Worm (Caenorhabditis elegans) whole organism, mixed stage, embryonic: ENCODE data around the gene lgc-4.

ENCODE experiments used
- M03D4.4 ChIP-seq: sonication (generic microtip); optimal IDR thresholded peaks from 2 replicates; lab custom pipeline; 2017; ENCODE audit warnings: mild to moderate bottlenecking, missing genetic modification characterization, missing compliant biosample characterization
- bed-3 ChIP-seq: fragments of 200-800 bp; sonication (Bioruptor generic); optimal IDR thresholded peaks from 3 replicates; lab custom pipeline; 2018; ENCODE audit warnings: mild to moderate bottlenecking, missing genetic modification characterization, moderate library complexity, missing compliant biosample characterization
- blmp-1 ChIP-seq: fragments of 150-350 bp; optimal IDR thresholded peaks from 2 replicates; lab custom pipeline; 2014; ENCODE audit warnings: missing biosample characterization, missing genetic modification characterization
- ceh-39 ChIP-seq: fragments of 150-350 bp; optimal IDR thresholded peaks from 2 replicates; lab custom pipeline; 2014; ENCODE audit warnings: missing biosample characterization, missing genetic modification characterization
- ceh-43 ChIP-seq: fragments of 200-800 bp; sonication (Bioruptor generic); optimal IDR thresholded peaks from 2 replicates; lab custom pipeline; 2018; ENCODE audit warnings: mild to moderate bottlenecking, missing genetic modification characterization, moderate library complexity, missing compliant biosample characterization
- ceh-83 ChIP-seq: fragments of 200-800 bp; sonication (Bioruptor generic); optimal IDR thresholded peaks from 2 replicates; lab custom pipeline; 2018; ENCODE audit warnings: mild to moderate bottlenecking, missing genetic modification characterization, missing compliant biosample characterization
- ces-1 ChIP-seq: fragments of 150-350 bp; optimal IDR thresholded peaks from 2 replicates; lab custom pipeline; 2014; ENCODE audit warnings: missing biosample characterization, missing genetic modification reagents, missing genetic modification characterization
- cnd-1 ChIP-seq: fragments of 200-800 bp; sonication (Bioruptor generic); optimal IDR thresholded peaks from 2 replicates; lab custom pipeline; 2018; ENCODE audit warnings: mild to moderate bottlenecking, missing genetic modification characterization, missing compliant biosample characterization
- drap-1 ChIP-seq: fragments of 200-800 bp; sonication (Bioruptor generic); optimal IDR thresholded peaks from 3 replicates; lab custom pipeline; 2018; ENCODE audit warnings: mild to moderate bottlenecking, missing genetic modification characterization, missing compliant biosample characterization
- elt-1 ChIP-seq: sonication (generic microtip); optimal IDR thresholded peaks from 2 replicates; lab custom pipeline; 2017; ENCODE audit warnings: missing genetic modification characterization, mild to moderate bottlenecking, missing compliant biosample characterization, antibody characterized with exemption, moderate library complexity, borderline replicate concordance; ENCODE audit not compliant: insufficient read depth
- elt-3 ChIP-seq: fragments of 150-350 bp; optimal IDR thresholded peaks from 2 replicates; lab custom pipeline; 2014; ENCODE audit warnings: missing biosample characterization, missing genetic modification characterization
- flh-1 ChIP-seq: fragments of 200-800 bp; sonication (Bioruptor generic); optimal IDR thresholded peaks from 2 replicates; lab custom pipeline; 2018; ENCODE audit warnings: mild to moderate bottlenecking, missing genetic modification characterization, moderate library complexity, missing compliant biosample characterization
- ham-2 ChIP-seq: fragments of 200-800 bp; sonication (Bioruptor generic); optimal IDR thresholded peaks from 2 replicates; lab custom pipeline; 2018; ENCODE audit warnings: mild to moderate bottlenecking, missing genetic modification characterization, missing compliant biosample characterization
- hlh-1 ChIP-seq: fragments of 150-350 bp; optimal IDR thresholded peaks from 2 replicates; lab custom pipeline; 2014; ENCODE audit warnings: missing biosample characterization, missing genetic modification reagents, missing genetic modification characterization
- lin-13 ChIP-seq: fragments of 150-350 bp; optimal IDR thresholded peaks from 2 replicates; lab custom pipeline; 2014; ENCODE audit warnings: missing biosample characterization, missing genetic modification characterization
- lin-32 ChIP-seq: fragments of 200-800 bp; sonication (Bioruptor generic); optimal IDR thresholded peaks from 2 replicates; lab custom pipeline; 2018; ENCODE audit warnings: mild to moderate bottlenecking, missing genetic modification characterization, missing compliant biosample characterization
- lsy-2 ChIP-seq: fragments of 150-350 bp; optimal IDR thresholded peaks from 2 replicates; lab custom pipeline; 2014; ENCODE audit warnings: missing biosample characterization, missing genetic modification characterization
- mab-5 ChIP-seq: fragments of 150-350 bp; optimal IDR thresholded peaks from 2 replicates; lab custom pipeline; 2014; ENCODE audit warnings: missing biosample characterization, missing genetic modification characterization
- mep-1 ChIP-seq: fragments of 150-350 bp; optimal IDR thresholded peaks from 2 replicates; lab custom pipeline; 2017; ENCODE audit warnings: missing biosample characterization, missing genetic modification reagents, missing genetic modification characterization, inconsistent platforms
- mls-2 ChIP-seq: sonication (generic microtip); optimal IDR thresholded peaks from 2 replicates; lab custom pipeline; 2016; ENCODE audit warnings: mild to moderate bottlenecking, missing genetic modification characterization, moderate library complexity, missing compliant biosample characterization
- nhr-12 ChIP-seq: fragments of 150-350 bp; optimal IDR thresholded peaks from 2 replicates; lab custom pipeline; 2014; ENCODE audit warnings: missing biosample characterization, missing genetic modification characterization
- nhr-2 ChIP-seq: fragments of 150-350 bp; optimal IDR thresholded peaks from 2 replicates; lab custom pipeline; 2014; ENCODE audit warnings: missing biosample characterization, missing genetic modification characterization
- nhr-237 ChIP-seq: fragments of 150-350 bp; optimal IDR thresholded peaks from 2 replicates; lab custom pipeline; 2014; ENCODE audit warnings: missing biosample characterization, missing genetic modification characterization
- nhr-28 ChIP-seq: fragments of 150-350 bp; optimal IDR thresholded peaks from 2 replicates; lab custom pipeline; 2014; ENCODE audit warnings: missing biosample characterization, missing genetic modification characterization
- pha-4 ChIP-seq: fragments of 150-350 bp; optimal IDR thresholded peaks from 2 replicates; lab custom pipeline; 2018; ENCODE audit warnings: missing biosample characterization, missing genetic modification reagents, missing genetic modification characterization
- sem-2 ChIP-seq: fragments of 200-800 bp; sonication (Bioruptor generic); optimal IDR thresholded peaks from 2 replicates; lab custom pipeline; 2018; ENCODE audit warnings: mild to moderate bottlenecking, missing genetic modification characterization, missing compliant biosample characterization
- snpc-4 ChIP-seq: fragments of 150-350 bp; optimal IDR thresholded peaks from 2 replicates; lab custom pipeline; 2014; ENCODE audit warnings: missing biosample characterization, missing genetic modification characterization
- sptf-1 ChIP-seq: sonication (generic microtip); optimal IDR thresholded peaks from 2 replicates; lab custom pipeline; 2017; ENCODE audit warnings: mild to moderate bottlenecking, missing genetic modification characterization, moderate library complexity, missing compliant biosample characterization
- unc-120 ChIP-seq: sonication (generic microtip); optimal IDR thresholded peaks from 2 replicates; lab custom pipeline; 2017; ENCODE audit warnings: missing genetic modification characterization, missing compliant biosample characterization; ENCODE audit not compliant: poor library complexity, severe bottlenecking
- unc-62 ChIP-seq: fragments of 150-350 bp; optimal IDR thresholded peaks from 2 replicates; lab custom pipeline; 2014; ENCODE audit warnings: missing biosample characterization, missing genetic modification reagents, missing genetic modification characterization
- zip-8 ChIP-seq: fragments of 150-350 bp; optimal IDR thresholded peaks from 2 replicates; lab custom pipeline; 2014; ENCODE audit warnings: missing biosample characterization, missing genetic modification characterization
- ztf-11 ChIP-seq: fragments of 150-350 bp; optimal IDR thresholded peaks from 2 replicates; lab custom pipeline; 2014; ENCODE audit warnings: missing biosample characterization, missing genetic modification characterization

The lgc-4 gene

DNA sequence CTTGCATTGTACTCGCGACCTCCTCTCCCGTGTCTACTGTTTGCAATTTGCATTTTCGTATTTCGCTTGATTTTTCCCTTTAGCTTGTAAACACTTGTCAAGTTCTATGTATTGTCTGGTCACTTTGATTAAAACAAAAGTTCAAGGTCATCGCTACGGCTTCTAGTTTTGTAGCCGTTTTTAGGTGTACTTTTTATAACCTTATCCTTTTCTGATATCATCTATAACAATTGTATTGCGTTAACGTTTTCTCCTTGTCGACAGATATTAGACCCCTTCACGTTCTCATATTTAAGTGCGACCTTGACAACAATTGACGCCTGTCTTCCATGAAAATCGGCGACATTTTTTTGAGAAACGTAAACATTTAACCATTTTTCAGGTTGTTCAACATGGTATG, 4.6 kb upstream of the lgc-4 start:
- TF ChIP-seq elt-1 (no peak), nhr-2 (tag; lab: Kevin White, UChicago) (no peak), flh-1 (GFP tag; lab: Kevin White, UChicago) (no peak), unc-62 (GFP tag; lab: Kevin White, UChicago) (no peak), unc-120 (no peak), lsy-2 (tag; lab: Kevin White, UChicago) (no peak), mep-1 (tag; lab: Kevin White, UChicago) (no peak), ceh-83 (GFP tag; lab: Kevin White, UChicago) (no peak), ces-1 (GFP tag; lab: Kevin White, UChicago) (no peak), snpc-4 (tag; lab: Kevin White, UChicago) (no peak), mab-5 (no peak), nhr-12 (tag; lab: Kevin White, UChicago) (no peak), sptf-1 (tag; lab: Kevin White, UChicago) (no peak), zip-8 (tag; lab: Kevin White, UChicago) (no peak), cnd-1 (tag; lab: Kevin White, UChicago) (no peak), ceh-43 (GFP tag; lab: Kevin White, UChicago) (no peak)

DNA sequence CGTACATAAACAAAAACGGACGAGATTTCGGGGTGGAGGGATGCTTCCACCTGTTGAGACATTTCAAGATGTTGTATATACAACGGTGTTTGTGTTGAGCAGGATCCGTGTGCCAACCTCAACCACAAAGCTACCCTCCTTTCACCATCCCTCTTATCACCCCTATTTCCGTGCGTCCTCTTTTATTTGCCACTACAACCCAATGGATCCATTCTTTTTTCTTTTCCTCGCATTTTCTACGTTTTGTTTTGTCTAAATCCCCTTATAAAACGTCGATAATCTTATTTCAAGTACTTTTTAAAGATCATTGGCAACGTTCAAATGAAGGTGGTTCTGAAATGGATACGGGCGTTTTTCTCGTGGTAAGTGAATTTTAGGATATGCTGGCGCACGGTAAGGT, 1.2 kb upstream of the lgc-4 start, which contains the start of gene gpa-12:
Gene gpa-12 (plus strand): TSS at position 301 of the 400 bp plus-strand sequence.
- TF ChIP-seq nhr-12 (tag; lab: Kevin White, UChicago) (no peak), elt-1 (no peak), bed-3 (GFP tag; lab: Kevin White, UChicago) (no peak), flh-1 (GFP tag; lab: Kevin White, UChicago) (no peak), elt-3 (tag; lab: Kevin White, UChicago) (no peak), nhr-28 (tag; lab: Kevin White, UChicago) (no peak), sptf-1 (tag; lab: Kevin White, UChicago) (no peak), drap-1 (no peak), M03D4.4 (tag; lab: Kevin White, UChicago) (no peak), sem-2 (GFP tag; lab: Kevin White, UChicago) (no peak), blmp-1 (tag; lab: Kevin White, UChicago) (no peak)

DNA sequence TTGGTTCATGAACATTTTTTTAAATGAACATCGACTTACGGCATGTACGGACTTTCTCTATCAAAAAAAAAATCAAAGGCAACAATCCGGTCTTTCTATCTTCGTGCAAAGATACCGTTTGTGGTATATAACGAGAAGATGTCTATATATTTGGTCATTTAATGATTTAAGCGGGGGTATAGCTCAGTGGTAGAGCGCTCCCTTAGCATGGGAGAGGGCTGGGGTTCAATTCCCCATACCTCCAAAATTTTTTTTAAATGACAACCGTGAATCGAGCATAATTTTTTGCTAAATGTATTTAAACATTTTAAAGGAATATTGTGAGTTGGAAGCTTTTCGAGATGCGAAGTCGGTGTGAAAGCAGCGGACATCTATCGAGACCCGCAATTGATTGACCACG, 3.3 kb downstream of the lgc-4 start:
- no peak for TF ChIP-seq blmp-1 (tag; lab: Kevin White, UChicago)
- TF ChIP-seq nhr-237 (tag; lab: Kevin White, UChicago), result no peak
- TF ChIP-seq ceh-83 (GFP tag; lab: Kevin White, UChicago), result no peak
- no peak for TF ChIP-seq sptf-1 (tag; lab: Kevin White, UChicago)
- no peak for TF ChIP-seq bed-3 (GFP tag; lab: Kevin White, UChicago)
- TF ChIP-seq drap-1, result no peak
- no peak for TF ChIP-seq pha-4 (tag; lab: Kevin White, UChicago)
- TF ChIP-seq zip-8 (tag; lab: Kevin White, UChicago), result no peak
- TF ChIP-seq nhr-2 (tag; lab: Kevin White, UChicago), result no peak
- TF ChIP-seq lsy-2 (tag; lab: Kevin White, UChicago), result no peak
- TF ChIP-seq elt-1, result no peak
- no peak for TF ChIP-seq lin-32 (GFP tag; lab: Kevin White, UChicago)
- no peak for TF ChIP-seq ztf-11 (tag; lab: Kevin White, UChicago)
- TF ChIP-seq ceh-39, result no peak
- no peak for TF ChIP-seq mep-1 (tag; lab: Kevin White, UChicago)
- TF ChIP-seq sem-2 (GFP tag; lab: Kevin White, UChicago), result no peak
- TF ChIP-seq lin-13, result no peak
- TF ChIP-seq ces-1 (GFP tag; lab: Kevin White, UChicago), result no peak
- TF ChIP-seq mab-5, result no peak

DNA sequence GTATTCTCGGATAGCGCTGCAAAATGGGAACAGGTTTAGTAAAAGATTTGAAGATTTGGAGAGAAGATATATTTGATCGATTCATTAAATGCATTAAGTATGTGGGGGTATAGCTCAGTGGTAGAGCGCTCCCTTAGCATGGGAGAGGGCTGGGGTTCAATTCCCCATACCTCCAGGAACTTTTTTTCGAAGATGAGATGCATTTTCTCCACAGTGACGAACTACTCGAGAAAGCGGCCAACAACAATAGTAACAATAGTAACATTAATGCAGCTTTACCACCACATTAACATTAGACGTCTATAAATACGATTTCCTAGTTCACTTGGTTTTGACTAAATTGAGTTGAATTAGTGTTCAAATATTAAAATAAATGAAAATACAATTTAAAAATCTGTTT, 4.3 kb downstream of the lgc-4 start:
- TF ChIP-seq nhr-2 (tag; lab: Kevin White, UChicago), result no peak
- TF ChIP-seq zip-8 (tag; lab: Kevin White, UChicago), result no peak
- TF ChIP-seq mep-1 (tag; lab: Kevin White, UChicago), result no peak
- no peak for TF ChIP-seq hlh-1 (tag; lab: Kevin White, UChicago)
- TF ChIP-seq ceh-39, result no peak
- no peak for TF ChIP-seq sptf-1 (tag; lab: Kevin White, UChicago)
- no peak for TF ChIP-seq ceh-43 (GFP tag; lab: Kevin White, UChicago)
- TF ChIP-seq lin-32 (GFP tag; lab: Kevin White, UChicago), result no peak
- TF ChIP-seq bed-3 (GFP tag; lab: Kevin White, UChicago), result no peak
- no peak for TF ChIP-seq mab-5
- no peak for TF ChIP-seq lsy-2 (tag; lab: Kevin White, UChicago)
- TF ChIP-seq ztf-11 (tag; lab: Kevin White, UChicago), result no peak
- no peak for TF ChIP-seq ham-2 (GFP tag; lab: Kevin White, UChicago)
- no peak for TF ChIP-seq drap-1
- TF ChIP-seq mls-2, result no peak
- TF ChIP-seq flh-1 (GFP tag; lab: Kevin White, UChicago), result no peak
- TF ChIP-seq cnd-1 (tag; lab: Kevin White, UChicago), result no peak
- TF ChIP-seq lin-13, result no peak
- TF ChIP-seq elt-1, result no peak
- no peak for TF ChIP-seq unc-62 (GFP tag; lab: Kevin White, UChicago)
